Fruit fly (Drosophila melanogaster) whole organism, embryonic: ENCODE results near the gene Hgsnat.

ENCODE experiments used
- B-H1 ChIP-seq: fragments of 200-800 bp; sonication (Bioruptor generic); IDR thresholded peaks from 3 replicates; pipeline ENCODE4 v1.3.6; 2022; ENCODE audit warnings: missing biosample characterization, missing genetic modification characterization
- CG1024 ChIP-seq: fragments of 200-800 bp; sonication (Bioruptor generic); IDR thresholded peaks from 2 replicates; pipeline ENCODE4 v1.3.6; 2022; ENCODE audit warnings: missing biosample characterization, missing genetic modification characterization
- CG10543 ChIP-seq: fragments of 200-800 bp; sonication (Bioruptor generic); optimal IDR thresholded peaks from 3 replicates; lab custom pipeline; 2017; ENCODE audit warnings: missing biosample characterization, mild to moderate bottlenecking, missing genetic modification characterization, moderate library complexity
- CG11085 ChIP-seq: fragments of 200-800 bp; sonication (Bioruptor generic); IDR thresholded peaks from 2 replicates; pipeline ENCODE4 v1.3.6; 2022; ENCODE audit warnings: missing biosample characterization, missing genetic modification characterization
- CG11247 ChIP-seq: fragments of 200-800 bp; sonication (Bioruptor generic); IDR thresholded peaks from 2 replicates; pipeline ENCODE4 v1.3.6; 2022; ENCODE audit warnings: missing biosample characterization, missing genetic modification characterization
- CG12219 ChIP-seq: fragments of 200-800 bp; sonication (Bioruptor generic); optimal IDR thresholded peaks from 3 replicates; lab custom pipeline; 2018; ENCODE audit warnings: missing biosample characterization, mild to moderate bottlenecking, missing genetic modification characterization
- CG12236 ChIP-seq: fragments of 200-800 bp; sonication (Bioruptor generic); optimal IDR thresholded peaks from 2 replicates; lab custom pipeline; 2016; ENCODE audit warnings: missing biosample characterization, missing genetic modification characterization
- CG13296 ChIP-seq: fragments of 200-800 bp; sonication (Bioruptor generic); optimal IDR thresholded peaks from 3 replicates; lab custom pipeline; 2018; ENCODE audit warnings: missing biosample characterization, mild to moderate bottlenecking, missing genetic modification characterization
- CG13424 ChIP-seq: fragments of 200-800 bp; sonication (Bioruptor generic); optimal IDR thresholded peaks from 2 replicates; lab custom pipeline; 2019; ENCODE audit warnings: missing biosample characterization, mild to moderate bottlenecking, missing genetic modification characterization, moderate library complexity
- CG13775 ChIP-seq: fragments of 200-800 bp; sonication (Bioruptor generic); optimal IDR thresholded peaks from 3 replicates; lab custom pipeline; 2017; ENCODE audit warnings: missing biosample characterization, mild to moderate bottlenecking, missing genetic modification characterization
- CG14441 ChIP-seq: fragments of 200-800 bp; sonication (Bioruptor generic); IDR thresholded peaks from 2 replicates; pipeline ENCODE4 v1.3.6; 2022; ENCODE audit warnings: missing biosample characterization, missing genetic modification characterization
- CG14860 ChIP-seq: fragments of 200-800 bp; sonication (Bioruptor generic); IDR thresholded peaks from 3 replicates; pipeline ENCODE4 v1.3.6; 2022; ENCODE audit warnings: missing biosample characterization, missing genetic modification characterization; ENCODE audit not compliant: partially characterized antibody
- CG14965 ChIP-seq: fragments of 200-800 bp; sonication (Bioruptor generic); optimal IDR thresholded peaks from 2 replicates; lab custom pipeline; 2016; ENCODE audit warnings: missing biosample characterization, missing genetic modification characterization, borderline replicate concordance
- CG1529 ChIP-seq: fragments of 200-800 bp; sonication (Bioruptor generic); optimal IDR thresholded peaks from 3 replicates; lab custom pipeline; 2018; ENCODE audit warnings: missing biosample characterization, missing genetic modification characterization
- CG1647 ChIP-seq: fragments of 200-800 bp; sonication (Bioruptor generic); optimal IDR thresholded peaks from 3 replicates; lab custom pipeline; 2016; ENCODE audit warnings: missing biosample characterization, missing genetic modification characterization
- CG17328 ChIP-seq: fragments of 200-800 bp; sonication (Bioruptor generic); IDR thresholded peaks from 2 replicates; pipeline ENCODE4 v1.3.6; 2022; ENCODE audit warnings: missing biosample characterization, missing genetic modification characterization
- CG17568 ChIP-seq: fragments of 200-800 bp; sonication (Bioruptor generic); optimal IDR thresholded peaks from 2 replicates; lab custom pipeline; 2018; ENCODE audit warnings: missing biosample characterization, mild to moderate bottlenecking, missing genetic modification characterization, moderate library complexity
- CG2875 ChIP-seq: fragments of 200-800 bp; sonication (Bioruptor generic); optimal IDR thresholded peaks from 2 replicates; lab custom pipeline; 2017; ENCODE audit warnings: missing biosample characterization, mild to moderate bottlenecking, missing genetic modification characterization, missing genetic modification reagents
- CG32772 ChIP-seq: fragments of 200-800 bp; sonication (Bioruptor generic); IDR thresholded peaks from 2 replicates; pipeline ENCODE4 v1.3.6; 2022; ENCODE audit warnings: missing biosample characterization, missing genetic modification characterization
- CG4282 ChIP-seq: fragments of 200-800 bp; sonication (Bioruptor generic); optimal IDR thresholded peaks from 2 replicates; lab custom pipeline; 2016; ENCODE audit warnings: missing biosample characterization, missing genetic modification characterization
- CG43689 ChIP-seq: fragments of 200-800 bp; sonication (Bioruptor generic); IDR thresholded peaks from 2 replicates; pipeline ENCODE4 v1.3.6; 2022; ENCODE audit warnings: missing biosample characterization, missing genetic modification characterization
- CG5953 ChIP-seq: fragments of 200-800 bp; sonication (Bioruptor generic); IDR thresholded peaks from 2 replicates; pipeline ENCODE4 v1.3.6; 2022; ENCODE audit warnings: missing biosample characterization, missing genetic modification characterization
- CG6654 ChIP-seq: fragments of 200-800 bp; sonication (Bioruptor generic); optimal IDR thresholded peaks from 2 replicates; lab custom pipeline; 2017; ENCODE audit warnings: missing biosample characterization, mild to moderate bottlenecking, missing genetic modification characterization
- CG6765 ChIP-seq: fragments of 200-800 bp; sonication (Bioruptor generic); optimal IDR thresholded peaks from 3 replicates; lab custom pipeline; 2017; ENCODE audit warnings: missing biosample characterization, mild to moderate bottlenecking, missing genetic modification characterization
- CG7357 ChIP-seq: fragments of 200-800 bp; sonication (Bioruptor generic); IDR thresholded peaks from 3 replicates; pipeline ENCODE4 v1.3.6; 2022; ENCODE audit warnings: missing biosample characterization, missing genetic modification characterization
- CG7745 ChIP-seq: fragments of 200-800 bp; sonication (Bioruptor generic); optimal IDR thresholded peaks from 2 replicates; lab custom pipeline; 2018; ENCODE audit warnings: missing biosample characterization, mild to moderate bottlenecking, missing genetic modification characterization, moderate library complexity
- CG8388 ChIP-seq: fragments of 200-800 bp; sonication (Bioruptor generic); optimal IDR thresholded peaks from 2 replicates; lab custom pipeline; 2019; ENCODE audit warnings: missing biosample characterization, mild to moderate bottlenecking, missing genetic modification characterization, moderate library complexity
- CG8765 ChIP-seq: fragments of 200-800 bp; sonication (Bioruptor generic); IDR thresholded peaks from 2 replicates; pipeline ENCODE4 v1.3.6; 2022; ENCODE audit warnings: missing biosample characterization, missing genetic modification characterization
- CHES-1-like ChIP-seq: fragments of 200-800 bp; sonication (Bioruptor generic); optimal IDR thresholded peaks from 2 replicates; lab custom pipeline; 2016; ENCODE audit warnings: missing biosample characterization, missing genetic modification characterization
- CrebB ChIP-seq: fragments of 200-800 bp; sonication (Bioruptor generic); optimal IDR thresholded peaks from 3 replicates; lab custom pipeline; 2018; ENCODE audit warnings: missing biosample characterization, mild to moderate bottlenecking, missing genetic modification characterization
- D ChIP-seq, 2 experiments: fragments of 200-800 bp in 1 of 2; fragments of >200 bp in 1 of 2; sonication (Bioruptor generic) in 1 of 2; optimal IDR thresholded peaks; 2 replicates in 1 of 2; 3 replicates in 1 of 2; lab custom pipeline; 2017; ENCODE audit warnings: mild to moderate bottlenecking in 1 of 2, missing biosample characterization in 1 of 2, missing genetic modification characterization in 1 of 2, missing genetic modification reagents in 1 of 2
- Dad ChIP-seq: fragments of 200-800 bp; sonication (Bioruptor generic); optimal IDR thresholded peaks from 3 replicates; lab custom pipeline; 2016; ENCODE audit warnings: missing biosample characterization, missing genetic modification characterization
- HHEX ChIP-seq: fragments of 200-800 bp; sonication (Bioruptor generic); optimal IDR thresholded peaks from 3 replicates; lab custom pipeline; 2017; ENCODE audit warnings: missing biosample characterization, mild to moderate bottlenecking, missing genetic modification characterization, missing genetic modification reagents
- HLH3B ChIP-seq: fragments of 200-800 bp; sonication (Bioruptor generic); IDR thresholded peaks from 2 replicates; pipeline ENCODE4 v1.3.6; 2022; ENCODE audit warnings: missing biosample characterization, missing genetic modification characterization
- HmgZ ChIP-seq: fragments of 200-800 bp; sonication (Bioruptor generic); optimal IDR thresholded peaks from 2 replicates; lab custom pipeline; 2018; ENCODE audit warnings: missing biosample characterization, mild to moderate bottlenecking, missing genetic modification characterization
- Hr78 ChIP-seq, 2 experiments: fragments of 200-800 bp in 1 of 2; fragments of >200 bp in 1 of 2; sonication (Bioruptor generic) in 1 of 2; optimal IDR thresholded peaks; 2 replicates each; lab custom pipeline; 2017 to 2019; ENCODE audit warnings: missing biosample characterization in 2 of 2, missing genetic modification characterization in 2 of 2, mild to moderate bottlenecking in 1 of 2, moderate library complexity in 1 of 2
- Nf-YB ChIP-seq: fragments of 200-800 bp; sonication (Bioruptor generic); optimal IDR thresholded peaks from 3 replicates; lab custom pipeline; 2019; ENCODE audit warnings: missing biosample characterization, mild to moderate bottlenecking, missing genetic modification characterization, moderate library complexity
- NfI ChIP-seq: fragments of 200-800 bp; sonication (Bioruptor generic); optimal IDR thresholded peaks from 3 replicates; lab custom pipeline; 2018; ENCODE audit warnings: missing biosample characterization, mild to moderate bottlenecking, missing genetic modification characterization, moderate library complexity
- Oaz ChIP-seq: fragments of 200-800 bp; sonication (Bioruptor generic); IDR thresholded peaks from 2 replicates; pipeline ENCODE4 v1.3.6; 2022; ENCODE audit warnings: missing biosample characterization, missing genetic modification characterization
- Ptx1 ChIP-seq: fragments of 200-800 bp; sonication (Bioruptor generic); IDR thresholded peaks from 2 replicates; pipeline ENCODE4 v1.3.6; 2022; ENCODE audit warnings: missing biosample characterization, missing genetic modification characterization
- btn ChIP-seq: fragments of 200-800 bp; sonication (Bioruptor generic); optimal IDR thresholded peaks from 2 replicates; lab custom pipeline; 2016; ENCODE audit warnings: missing biosample characterization, missing genetic modification characterization
- corto ChIP-seq: fragments of 200-800 bp; sonication (Bioruptor generic); optimal IDR thresholded peaks from 2 replicates; lab custom pipeline; 2016; ENCODE audit warnings: missing biosample characterization, mild to moderate bottlenecking, missing genetic modification characterization, moderate library complexity
- crc ChIP-seq: fragments of 200-800 bp; sonication (Bioruptor generic); optimal IDR thresholded peaks from 2 replicates; lab custom pipeline; 2016; ENCODE audit warnings: missing biosample characterization, missing genetic modification characterization
- dan ChIP-seq: fragments of 200-800 bp; sonication (Bioruptor generic); IDR thresholded peaks from 2 replicates; pipeline ENCODE4 v1.3.6; 2022; ENCODE audit warnings: missing biosample characterization, missing genetic modification characterization
- gfzf ChIP-seq: fragments of 200-800 bp; sonication (Bioruptor generic); optimal IDR thresholded peaks from 2 replicates; lab custom pipeline; 2016; ENCODE audit warnings: missing biosample characterization, mild to moderate bottlenecking, missing genetic modification characterization, moderate library complexity
- kah ChIP-seq: fragments of 200-800 bp; sonication (Bioruptor generic); optimal IDR thresholded peaks from 2 replicates; lab custom pipeline; 2018; ENCODE audit warnings: missing biosample characterization, mild to moderate bottlenecking, missing genetic modification characterization
- shn ChIP-seq: fragments of 200-800 bp; sonication (Bioruptor generic); optimal IDR thresholded peaks from 3 replicates; lab custom pipeline; 2016; ENCODE audit warnings: missing biosample characterization, missing genetic modification characterization
- stwl ChIP-seq: fragments of 200-800 bp; sonication (Bioruptor generic); optimal IDR thresholded peaks from 3 replicates; lab custom pipeline; 2018; ENCODE audit warnings: missing biosample characterization, mild to moderate bottlenecking, missing genetic modification characterization, moderate library complexity
- tll ChIP-seq, 2 experiments: fragments of 200-800 bp in 1 of 2; fragments of >200 bp in 1 of 2; sonication (Bioruptor generic) in 1 of 2; optimal IDR thresholded peaks; 2 replicates each; lab custom pipeline; 2017 to 2019; ENCODE audit warnings: missing biosample characterization in 2 of 2, missing genetic modification characterization in 2 of 2, mild to moderate bottlenecking in 1 of 2, moderate library complexity in 1 of 2
- wor ChIP-seq: fragments of 200-800 bp; sonication (Bioruptor generic); IDR thresholded peaks from 2 replicates; pipeline ENCODE4 v1.3.6; 2022; ENCODE audit warnings: missing biosample characterization, missing genetic modification characterization

Hgsnat gene

DNA sequence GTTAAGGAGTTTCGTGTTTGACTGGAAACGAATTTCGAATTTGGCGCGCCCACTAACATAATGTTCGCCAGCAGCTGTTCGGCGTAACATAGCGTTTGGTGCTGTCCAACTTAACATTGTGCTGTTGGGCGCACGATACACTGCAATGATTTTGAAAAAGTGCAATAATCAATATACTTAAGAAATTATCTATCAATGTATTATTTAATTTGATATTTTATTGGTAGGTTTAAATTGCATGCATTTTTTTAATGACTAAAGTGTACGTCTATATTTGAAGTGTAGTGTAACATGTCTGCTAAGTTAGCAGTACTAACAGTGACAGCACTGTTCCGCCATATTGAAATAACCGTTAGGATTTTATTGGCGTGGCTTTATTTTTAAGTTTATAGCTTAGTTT is 12.0 kb upstream of the Hgsnat start, which contains the start of gene CG6927 (continued):
- TF ChIP-seq CG7357 (GFP tag; lab: Robert Waterston, UW): peak; percentile 79
- no peak for TF ChIP-seq CG1647 (GFP tag; lab: Kevin White, UChicago)
- TF ChIP-seq CHES-1-like (GFP tag; lab: Kevin White, UChicago): no peak
- TF ChIP-seq btn: no peak
- peak; percentile 74 for TF ChIP-seq CG13424 (tag; lab: Kevin White, UChicago)
- TF ChIP-seq HHEX (GFP tag; lab: Kevin White, UChicago): peak; percentile 43
- no peak for TF ChIP-seq kah (GFP tag; lab: Kevin White, UChicago)
- TF ChIP-seq CG1024 (GFP tag; lab: Robert Waterston, UW): peak; percentile 81
- no peak for TF ChIP-seq corto (GFP tag; lab: Kevin White, UChicago)
- TF ChIP-seq Dad (GFP tag; lab: Kevin White, UChicago): peak; percentile 60
- no peak for TF ChIP-seq CG12219 (GFP tag; lab: Kevin White, UChicago)
- peak; percentile 35 for TF ChIP-seq crc
- peak; percentile 3 for TF ChIP-seq Nf-YB (GFP tag; lab: Kevin White, UChicago)
- TF ChIP-seq CG6765: no peak
- TF ChIP-seq B-H1 (GFP tag; lab: Robert Waterston, UW): peak; percentile 92
- TF ChIP-seq CG2875 (GFP tag; lab: Kevin White, UChicago): no peak
- peak; percentile 100 for TF ChIP-seq CG32772 (GFP tag; lab: Robert Waterston, UW)
- no peak for TF ChIP-seq CG12236
- TF ChIP-seq CG7745 (tag; lab: Kevin White, UChicago): no peak
- peak; percentile 94 for TF ChIP-seq CG14441
- TF ChIP-seq CG11247 (GFP tag; lab: Robert Waterston, UW): peak; percentile 85
- TF ChIP-seq D (optimal IDR thresholded peaks at IDR 0.05; lab: Kevin White, UChicago): no peak
- TF ChIP-seq D (GFP tag; optimal IDR thresholded peaks at IDR 0.05; lab: Kevin White, UChicago): no peak
- TF ChIP-seq CG43689 (GFP tag; lab: Robert Waterston, UW): peak; percentile 64
- peak; percentile 93 for TF ChIP-seq CG17328
- peak; percentile 62; the same call in 1 of the 2 replicates for TF ChIP-seq CG11085 (GFP tag; lab: Robert Waterston, UW)
- TF ChIP-seq CG14860 (GFP tag; lab: Robert Waterston, UW): no peak
- no peak for TF ChIP-seq CG6654 (GFP tag; lab: Kevin White, UChicago)
- TF ChIP-seq CG4282 (GFP tag; lab: Kevin White, UChicago): no peak
- TF ChIP-seq Ptx1 (GFP tag; lab: Robert Waterston, UW): peak; percentile 96
- TF ChIP-seq CG8388 (GFP tag; lab: Kevin White, UChicago): peak; percentile 55
- TF ChIP-seq tll (GFP tag; optimal IDR thresholded peaks at IDR 0.05; lab: Kevin White, UChicago): no peak
- TF ChIP-seq CG10543 (GFP tag; lab: Kevin White, UChicago): no peak
- no peak for TF ChIP-seq CG14965
- peak; percentile 60 for TF ChIP-seq NfI (GFP tag; lab: Kevin White, UChicago)
- TF ChIP-seq CG1529 (GFP tag; lab: Kevin White, UChicago): peak; percentile 14
- TF ChIP-seq stwl (tag; lab: Kevin White, UChicago): peak; percentile 13
- peak; percentile 19 for TF ChIP-seq HmgZ (tag; lab: Kevin White, UChicago)
- TF ChIP-seq CrebB (tag; lab: Kevin White, UChicago): no peak
- peak; percentile 95 for TF ChIP-seq Oaz (GFP tag; lab: Robert Waterston, UW)
- no peak; the same call in 1 of the 2 replicates for TF ChIP-seq dan (GFP tag; lab: Robert Waterston, UW)
- TF ChIP-seq CG8765 (GFP tag; lab: Robert Waterston, UW): peak; percentile 62
- TF ChIP-seq HLH3B (GFP tag; lab: Robert Waterston, UW): peak; percentile 93
- TF ChIP-seq gfzf (GFP tag; lab: Kevin White, UChicago): no peak
- peak; percentile 30 for TF ChIP-seq CG13296 (GFP tag; lab: Kevin White, UChicago)
- no peak for TF ChIP-seq Hr78 (GFP tag; optimal IDR thresholded peaks at IDR 0.05; lab: Kevin White, UChicago)
- TF ChIP-seq CG17568 (GFP tag; lab: Kevin White, UChicago): no peak
- peak; percentile 78 for TF ChIP-seq CG5953
- TF ChIP-seq shn (GFP tag; lab: Kevin White, UChicago): no peak
- TF ChIP-seq CG13775 (GFP tag; lab: Kevin White, UChicago): peak; percentile 43
- peak; percentile 79 for TF ChIP-seq wor (GFP tag; lab: Robert Waterston, UW)
